Worm (Caenorhabditis elegans) whole organism, late embryonic: ENCODE measurements around the gene ipla-6.

Experiments
- C38D4.7 ChIP-seq: fragments of 200-800 bp; sonication (Bioruptor generic); optimal IDR thresholded peaks from 2 replicates; lab custom pipeline; 2018; ENCODE audit warnings: mild to moderate bottlenecking, missing genetic modification characterization, moderate library complexity, missing compliant biosample characterization
- K02D7.2 ChIP-seq: sonication (generic microtip); optimal IDR thresholded peaks from 2 replicates; lab custom pipeline; 2017; ENCODE audit warnings: mild to moderate bottlenecking, missing genetic modification characterization, missing compliant biosample characterization
- K09A11.1 ChIP-seq: sonication (generic microtip); optimal IDR thresholded peaks from 2 replicates; lab custom pipeline; 2017; ENCODE audit warnings: antibody characterized with exemption, mild to moderate bottlenecking, missing genetic modification characterization, missing compliant biosample characterization; ENCODE audit not compliant: insufficient read depth
- T23F11.4 ChIP-seq: fragments of 200-800 bp; sonication (Bioruptor generic); optimal IDR thresholded peaks from 2 replicates; lab custom pipeline; 2018; ENCODE audit warnings: mild to moderate bottlenecking, missing genetic modification characterization, missing compliant biosample characterization
- Y22D7AL.16 ChIP-seq: sonication (generic microtip); optimal IDR thresholded peaks from 2 replicates; lab custom pipeline; 2016; ENCODE audit warnings: missing genetic modification characterization, missing compliant biosample characterization
- ahr-1 ChIP-seq: sonication (generic microtip); optimal IDR thresholded peaks from 2 replicates; lab custom pipeline; 2016; ENCODE audit warnings: missing genetic modification characterization, missing compliant biosample characterization
- ama-1 ChIP-seq: fragments of 150-350 bp; optimal IDR thresholded peaks from 2 replicates; lab custom pipeline; 2014
- ceh-14 ChIP-seq: sonication (generic microtip); optimal IDR thresholded peaks from 2 replicates; lab custom pipeline; 2016; ENCODE audit warnings: missing genotype, missing genetic modification characterization, missing compliant biosample characterization
- ceh-18 ChIP-seq: sonication (generic microtip); optimal IDR thresholded peaks from 2 replicates; lab custom pipeline; 2016; ENCODE audit warnings: missing genetic modification characterization, missing compliant biosample characterization
- ceh-19 ChIP-seq: fragments of 200-800 bp; sonication (Bioruptor generic); optimal IDR thresholded peaks from 2 replicates; lab custom pipeline; 2018; ENCODE audit warnings: mild to moderate bottlenecking, missing genetic modification characterization, missing compliant biosample characterization
- ceh-24 ChIP-seq: sonication (generic microtip); optimal IDR thresholded peaks from 2 replicates; lab custom pipeline; 2016; ENCODE audit warnings: mild to moderate bottlenecking, missing genetic modification characterization, missing compliant biosample characterization
- ceh-30 ChIP-seq: fragments of 150-350 bp; optimal IDR thresholded peaks from 2 replicates; lab custom pipeline; 2014; ENCODE audit warnings: missing biosample characterization, missing genetic modification characterization
- ceh-34 ChIP-seq: sonication (generic microtip); optimal IDR thresholded peaks from 2 replicates; lab custom pipeline; 2016; ENCODE audit warnings: mild to moderate bottlenecking, missing genetic modification characterization, missing compliant biosample characterization
- ceh-45 ChIP-seq: fragments of 200-800 bp; sonication (Bioruptor generic); IDR thresholded peaks from 2 replicates; pipeline ENCODE4 v1.3.6; 2022; ENCODE audit warnings: missing genetic modification reagents, missing genetic modification characterization, missing compliant biosample characterization
- ceh-48 ChIP-seq: sonication (generic microtip); optimal IDR thresholded peaks from 2 replicates; lab custom pipeline; 2016; ENCODE audit warnings: missing genetic modification characterization, inconsistent platforms, missing compliant biosample characterization
- ceh-6 ChIP-seq: fragments of 200-800 bp; sonication (Bioruptor generic); optimal IDR thresholded peaks from 2 replicates; lab custom pipeline; 2018; ENCODE audit warnings: mild to moderate bottlenecking, missing genetic modification characterization, missing compliant biosample characterization
- ceh-9 ChIP-seq: sonication (generic microtip); optimal IDR thresholded peaks from 2 replicates; lab custom pipeline; 2016; ENCODE audit warnings: mild to moderate bottlenecking, missing genetic modification characterization, inconsistent platforms, missing compliant biosample characterization
- che-1 ChIP-seq: sonication (generic microtip); optimal IDR thresholded peaks from 2 replicates; lab custom pipeline; 2016; ENCODE audit warnings: mild to moderate bottlenecking, missing genetic modification characterization, missing compliant biosample characterization
- dmd-4 ChIP-seq: sonication (generic microtip); optimal IDR thresholded peaks from 2 replicates; lab custom pipeline; 2016; ENCODE audit warnings: borderline replicate concordance, missing genetic modification characterization, missing compliant biosample characterization
- dve-1 ChIP-seq: sonication (generic microtip); optimal IDR thresholded peaks from 2 replicates; lab custom pipeline; 2017; ENCODE audit warnings: antibody characterized with exemption, mild to moderate bottlenecking, missing genetic modification characterization, missing compliant biosample characterization
- ets-4 ChIP-seq: sonication (generic microtip); optimal IDR thresholded peaks from 2 replicates; lab custom pipeline; 2016; ENCODE audit warnings: missing genetic modification characterization, missing compliant biosample characterization
- eyg-1 ChIP-seq: sonication (generic microtip); optimal IDR thresholded peaks from 2 replicates; lab custom pipeline; 2016; ENCODE audit warnings: missing genotype, missing genetic modification characterization, missing compliant biosample characterization
- fax-1 ChIP-seq: sonication (generic microtip); optimal IDR thresholded peaks from 2 replicates; lab custom pipeline; 2016; ENCODE audit warnings: missing genotype, missing genetic modification characterization, missing compliant biosample characterization
- hlh-13 ChIP-seq: fragments of 200-800 bp; sonication (Bioruptor generic); optimal IDR thresholded peaks from 2 replicates; lab custom pipeline; 2018; ENCODE audit warnings: mild to moderate bottlenecking, missing genetic modification characterization, missing compliant biosample characterization
- hlh-15 ChIP-seq: sonication (generic microtip); optimal IDR thresholded peaks from 2 replicates; lab custom pipeline; 2016; ENCODE audit warnings: missing genetic modification characterization, missing compliant biosample characterization
- hlh-6 ChIP-seq: sonication (generic microtip); optimal IDR thresholded peaks from 2 replicates; lab custom pipeline; 2016; ENCODE audit warnings: missing genotype, missing genetic modification characterization, missing compliant biosample characterization
- hlh-8 ChIP-seq: sonication (generic microtip); optimal IDR thresholded peaks from 2 replicates; lab custom pipeline; 2016; ENCODE audit warnings: missing genotype, missing genetic modification characterization, missing compliant biosample characterization
- lim-6 ChIP-seq: sonication (generic microtip); optimal IDR thresholded peaks from 2 replicates; lab custom pipeline; 2016; ENCODE audit warnings: missing genetic modification characterization, missing compliant biosample characterization
- madf-2 ChIP-seq: sonication (generic microtip); optimal IDR thresholded peaks from 2 replicates; lab custom pipeline; 2017; ENCODE audit warnings: missing genetic modification characterization, missing compliant biosample characterization
- mec-3 ChIP-seq: sonication (generic microtip); optimal IDR thresholded peaks from 2 replicates; lab custom pipeline; 2016; ENCODE audit warnings: borderline replicate concordance, missing genetic modification characterization, missing compliant biosample characterization
- nfya-1 ChIP-seq: sonication (generic microtip); optimal IDR thresholded peaks from 2 replicates; lab custom pipeline; 2017; ENCODE audit warnings: missing genetic modification characterization, mild to moderate bottlenecking, missing compliant biosample characterization, antibody characterized with exemption, moderate library complexity
- nhr-11 ChIP-seq: fragments of 150-350 bp; optimal IDR thresholded peaks from 2 replicates; lab custom pipeline; 2014; ENCODE audit warnings: missing biosample characterization, missing genetic modification characterization
- npax-4 ChIP-seq: sonication (generic microtip); optimal IDR thresholded peaks from 2 replicates; lab custom pipeline; 2016; ENCODE audit warnings: missing genetic modification characterization, missing compliant biosample characterization
- odd-2 ChIP-seq: sonication (generic microtip); optimal IDR thresholded peaks from 2 replicates; lab custom pipeline; 2017; ENCODE audit warnings: antibody characterized with exemption, mild to moderate bottlenecking, missing genetic modification characterization, missing compliant biosample characterization
- pag-3 ChIP-seq: sonication (generic microtip); optimal IDR thresholded peaks from 2 replicates; lab custom pipeline; 2016; ENCODE audit warnings: missing compliant biosample characterization, missing genetic modification characterization, borderline replicate concordance
- pat-9 ChIP-seq: fragments of 200-800 bp; sonication (Bioruptor generic); optimal IDR thresholded peaks from 2 replicates; lab custom pipeline; 2018; ENCODE audit warnings: mild to moderate bottlenecking, missing genetic modification characterization, moderate library complexity, missing compliant biosample characterization
- pha-2 ChIP-seq: sonication (generic microtip); optimal IDR thresholded peaks from 2 replicates; lab custom pipeline; 2017; ENCODE audit warnings: mild to moderate bottlenecking, missing genetic modification characterization, missing compliant biosample characterization
- pha-4 ChIP-seq: fragments of 150-350 bp; optimal IDR thresholded peaks from 2 replicates; lab custom pipeline; 2018; ENCODE audit warnings: missing biosample characterization, missing genetic modification reagents, missing genetic modification characterization
- pqm-1 ChIP-seq: sonication (generic microtip); optimal IDR thresholded peaks from 2 replicates; lab custom pipeline; 2016; ENCODE audit warnings: missing genetic modification characterization, missing compliant biosample characterization
- pros-1 ChIP-seq: fragments of 150-350 bp; optimal IDR thresholded peaks from 2 replicates; lab custom pipeline; 2014; ENCODE audit warnings: missing biosample characterization, missing genetic modification reagents, missing genetic modification characterization
- ref-2 ChIP-seq: sonication (generic microtip); optimal IDR thresholded peaks from 2 replicates; lab custom pipeline; 2016; ENCODE audit warnings: missing genetic modification characterization, missing compliant biosample characterization
- rnt-1 ChIP-seq: sonication (generic microtip); optimal IDR thresholded peaks from 2 replicates; lab custom pipeline; 2016; ENCODE audit warnings: missing genetic modification characterization, missing compliant biosample characterization
- sox-2 ChIP-seq: fragments of 200-800 bp; sonication (Bioruptor generic); IDR thresholded peaks from 2 replicates; pipeline ENCODE4 v1.3.6; 2022; ENCODE audit warnings: missing genetic modification reagents, missing genetic modification characterization, missing compliant biosample characterization
- ttx-3 ChIP-seq: sonication (generic microtip); optimal IDR thresholded peaks from 2 replicates; lab custom pipeline; 2016; ENCODE audit warnings: missing genetic modification reagents, missing genetic modification characterization, missing compliant biosample characterization
- unc-3 ChIP-seq, 2 experiments: fragments of 200-800 bp in 1 of 2; sonication (Bioruptor generic) in 1 of 2; sonication (generic microtip) in 1 of 2; conservative IDR thresholded peaks in 1 of 2; optimal IDR thresholded peaks in 1 of 2; 2 replicates each; pipeline versions ENCODE4 v1.3.6 to Lab custom; 2016 to 2022; ENCODE audit warnings: missing compliant biosample characterization in 2 of 2, missing genetic modification characterization in 2 of 2, missing genetic modification reagents in 1 of 2
- unc-42 ChIP-seq: sonication (generic microtip); optimal IDR thresholded peaks from 2 replicates; lab custom pipeline; 2016; ENCODE audit warnings: missing genotype, missing genetic modification characterization, missing compliant biosample characterization
- unc-86 ChIP-seq: sonication (generic microtip); optimal IDR thresholded peaks from 2 replicates; lab custom pipeline; 2016; ENCODE audit warnings: missing genetic modification characterization, missing compliant biosample characterization
- zip-5 ChIP-seq: sonication (generic microtip); optimal IDR thresholded peaks from 2 replicates; lab custom pipeline; 2016; ENCODE audit warnings: missing genetic modification characterization, missing compliant biosample characterization
- ztf-16 ChIP-seq: sonication (generic microtip); optimal IDR thresholded peaks from 2 replicates; lab custom pipeline; 2017; ENCODE audit warnings: missing genetic modification characterization, missing compliant biosample characterization

ipla-6 gene

DNA sequence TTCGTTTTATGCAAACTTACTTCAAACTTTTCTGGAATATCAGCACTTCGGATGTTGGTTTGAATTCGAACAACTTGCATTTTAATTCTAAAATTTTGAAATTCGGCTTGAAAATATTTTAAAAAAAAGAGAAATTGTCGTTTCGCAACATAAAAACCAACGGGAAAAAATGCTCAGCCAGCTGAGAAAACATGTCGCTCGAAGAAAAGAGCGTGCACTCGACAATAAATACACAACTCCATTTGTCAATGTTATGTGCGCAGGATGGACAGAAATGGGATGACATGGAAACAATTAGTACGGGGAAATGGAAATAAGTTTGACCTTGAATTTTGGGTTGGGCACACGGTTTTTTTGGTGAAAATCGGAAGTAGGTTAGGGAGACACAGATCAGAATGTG is 1.5 kb upstream of the ipla-6 start, which contains the start of gene mif-4:
Gene mif-4 (minus strand): TSS at position 87 of the 400 bp plus-strand sequence.
- TF ChIP-seq pha-4 (tag; lab: Kevin White, UChicago) (no peak), che-1 (tag; lab: Kevin White, UChicago) (no peak), npax-4 (tag; lab: Kevin White, UChicago) (no peak), ceh-24 (tag; lab: Kevin White, UChicago) (no peak), ceh-48 (tag; lab: Kevin White, UChicago) (no peak), ceh-9 (no peak), ceh-45 (no peak), ceh-14 (tag; lab: Kevin White, UChicago) (no peak), rnt-1 (tag; lab: Kevin White, UChicago) (no peak), hlh-6 (tag; lab: Kevin White, UChicago) (no peak), dmd-4 (tag; lab: Kevin White, UChicago) (no peak), eyg-1 (tag; lab: Kevin White, UChicago) (no peak), T23F11.4 (GFP tag; lab: Kevin White, UChicago) (no peak), C38D4.7 (no peak), unc-3 (GFP tag; conservative IDR thresholded peaks at IDR 0.05; lab: Robert Waterston, UW) (no peak), unc-3 (tag; optimal IDR thresholded peaks at IDR 0.05; lab: Kevin White, UChicago) (no peak), pha-2 (tag; lab: Kevin White, UChicago) (no peak)

DNA sequence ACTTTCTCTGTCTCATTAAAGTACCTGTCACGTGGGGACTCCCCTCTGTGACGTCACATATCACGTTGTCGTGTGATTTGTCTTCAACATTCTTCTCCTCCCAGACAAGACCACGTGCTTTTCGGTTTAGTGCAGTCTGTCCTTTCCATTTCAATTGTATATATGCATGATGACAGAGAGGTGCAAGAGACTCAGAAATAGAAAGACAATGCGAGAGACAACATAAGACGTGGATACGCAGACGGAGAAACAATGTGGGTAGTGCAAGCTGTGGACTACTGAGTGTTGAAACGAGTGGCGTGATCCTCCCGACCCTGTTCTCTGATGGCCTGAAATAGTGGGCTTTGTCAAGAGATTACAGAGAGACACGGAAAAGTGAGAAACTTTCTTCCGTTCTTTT is 705 bp upstream of the ipla-6 start:
- no peak for TF ChIP-seq che-1 (tag; lab: Kevin White, UChicago)
- TF ChIP-seq ets-4, result no peak
- no peak for TF ChIP-seq ceh-6 (GFP tag; lab: Kevin White, UChicago)
- no peak for TF ChIP-seq ttx-3
- peak; percentile 89 for TF ChIP-seq ceh-18 (tag; lab: Kevin White, UChicago)
- TF ChIP-seq ceh-30 (tag; lab: Kevin White, UChicago), result peak; percentile 47
- TF ChIP-seq eyg-1 (tag; lab: Kevin White, UChicago), result no peak
- TF ChIP-seq ceh-34, result no peak
- TF ChIP-seq odd-2 (tag; lab: Kevin White, UChicago), result no peak
- TF ChIP-seq lim-6 (tag; lab: Kevin White, UChicago), result no peak
- TF ChIP-seq ztf-16 (tag; lab: Kevin White, UChicago), result no peak
- no peak for TF ChIP-seq pag-3
- no peak for TF ChIP-seq Y22D7AL.16 (tag; lab: Kevin White, UChicago)
- TF ChIP-seq npax-4 (tag; lab: Kevin White, UChicago), result no peak
- TF ChIP-seq ref-2 (tag; lab: Kevin White, UChicago), result peak; percentile 68
- peak; percentile 82 for TF ChIP-seq nfya-1 (tag; lab: Kevin White, UChicago)
- TF ChIP-seq ceh-19 (GFP tag; lab: Kevin White, UChicago), result no peak
- no peak for TF ChIP-seq sox-2 (GFP tag; lab: Robert Waterston, UW)
- no peak for TF ChIP-seq C38D4.7
- no peak for TF ChIP-seq hlh-13 (GFP tag; lab: Kevin White, UChicago)
- TF ChIP-seq madf-2, result no peak
- peak; percentile 38 for TF ChIP-seq pros-1
- TF ChIP-seq pqm-1 (tag; lab: Kevin White, UChicago), result no peak
- no peak for TF ChIP-seq unc-86 (tag; lab: Kevin White, UChicago)
- TF ChIP-seq hlh-6 (tag; lab: Kevin White, UChicago), result no peak
- TF ChIP-seq pat-9 (tag; lab: Kevin White, UChicago), result no peak
- TF ChIP-seq hlh-15 (tag; lab: Kevin White, UChicago), result no peak
- TF ChIP-seq fax-1 (tag; lab: Kevin White, UChicago), result no peak
- TF ChIP-seq mec-3 (tag; lab: Kevin White, UChicago), result no peak
- TF ChIP-seq K02D7.2 (tag; lab: Kevin White, UChicago), result no peak
- TF ChIP-seq ahr-1 (tag; lab: Kevin White, UChicago), result no peak
- TF ChIP-seq unc-42 (tag; lab: Kevin White, UChicago), result peak; percentile 18
- TF ChIP-seq K09A11.1 (tag; lab: Kevin White, UChicago), result no peak
- TF ChIP-seq hlh-8, result peak; percentile 7
- peak; percentile 25 for TF ChIP-seq dve-1 (tag; lab: Kevin White, UChicago)
- no peak for TF ChIP-seq ceh-45
- TF ChIP-seq zip-5, result no peak
- TF ChIP-seq pha-4 (tag; lab: Kevin White, UChicago), result no peak
- TF ChIP-seq nhr-11, result no peak
- TF ChIP-seq dmd-4 (tag; lab: Kevin White, UChicago), result no peak
- TF ChIP-seq ceh-24 (tag; lab: Kevin White, UChicago), result no peak
- peak; percentile 66 for TF ChIP-seq rnt-1 (tag; lab: Kevin White, UChicago)
- no peak for TF ChIP-seq ama-1
